Fruit fly (Drosophila melanogaster): ENCODE results near the gene Pdp.
A peak's percentile ranks its signal among the peaks of the same experiment; 100 is the strongest.

Pdp gene

dm6 chrX:7700239-7700793, 34.1 kb downstream of the Pdp start (continued):
- TF ChIP-seq inv (GFP tag; IDR thresholded peaks at IDR 0.05; ENCODE audit: partially characterized antibody) (no peak), CG6272 (GFP tag; IDR thresholded peaks at IDR 0.05) (peak; percentile 89), grn (GFP tag; optimal IDR thresholded peaks at IDR 0.05) (peak; percentile 32), CG12391 (tag; optimal IDR thresholded peaks at IDR 0.05) (peak; percentile 87), CG10321 (GFP tag; IDR thresholded peaks at IDR 0.05) (peak; percentile 76), Hr39 (optimal IDR thresholded peaks at IDR 0.05) (no peak), ranshi (GFP tag; IDR thresholded peaks at IDR 0.05) (peak; percentile 95), lab (GFP tag; optimal IDR thresholded peaks at IDR 0.05) (peak; percentile 95), CHES-1-like (GFP tag; optimal IDR thresholded peaks at IDR 0.05) (peak; percentile 99), CG12942 (GFP tag; optimal IDR thresholded peaks at IDR 0.05) (peak; percentile 90), Gsc (GFP tag; IDR thresholded peaks at IDR 0.05) (peak; percentile 85), CG11560 (tag; IDR thresholded peaks at IDR 0.05) (peak; percentile 81; the same call in 2 of the 3 replicates), toy (GFP tag; IDR thresholded peaks at IDR 0.05) (peak; percentile 84), CG6654 (GFP tag; optimal IDR thresholded peaks at IDR 0.05) (peak; percentile 74), CG7987 (GFP tag; optimal IDR thresholded peaks at IDR 0.05) (peak; percentile 80), sim (GFP tag; IDR thresholded peaks at IDR 0.05) (peak; percentile 79), Meics (GFP tag; optimal IDR thresholded peaks at IDR 0.05) (peak; percentile 88), cas (GFP tag; IDR thresholded peaks at IDR 0.05) (peak; percentile 80), otp (GFP tag; IDR thresholded peaks at IDR 0.05) (peak; percentile 93), CG15073 (GFP tag; optimal IDR thresholded peaks at IDR 0.05) (peak; percentile 73), CG7556 (GFP tag; optimal IDR thresholded peaks at IDR 0.05) (peak; percentile 81), Pdp1 (GFP tag; optimal IDR thresholded peaks at IDR 0.05) (peak; percentile 79 to 83), wor (GFP tag; IDR thresholded peaks at IDR 0.05) (peak; percentile 88), Jarid2 (GFP tag; optimal IDR thresholded peaks at IDR 0.05) (peak; percentile 65), Xbp1 (GFP tag; optimal IDR thresholded peaks at IDR 0.05) (peak; percentile 95), CG6765 (GFP tag; optimal IDR thresholded peaks at IDR 0.05) (peak; percentile 56), nerfin-2 (GFP tag; IDR thresholded peaks at IDR 0.05; ENCODE audit: partially characterized antibody) (no peak), NC2α (GFP tag; optimal IDR thresholded peaks at IDR 0.05) (peak; percentile 80), HmgZ (tag; optimal IDR thresholded peaks at IDR 0.05) (peak; percentile 94), dimm (GFP tag; IDR thresholded peaks at IDR 0.05) (peak; percentile 88), CG4820 (GFP tag; optimal IDR thresholded peaks at IDR 0.05) (peak; percentile 91), Rx (GFP tag; IDR thresholded peaks at IDR 0.05) (peak; percentile 95), chif (GFP tag; optimal IDR thresholded peaks at IDR 0.05) (peak; percentile 89 to 92), CkIIα-i1 (GFP tag; IDR thresholded peaks at IDR 0.05) (peak; percentile 9; the same call in 1 of the 2 replicates), CG7963 (GFP tag; IDR thresholded peaks at IDR 0.05; ENCODE audit: partially characterized antibody) (no peak), CG17802 (tag; optimal IDR thresholded peaks at IDR 0.05) (peak; percentile 72), sug (tag; optimal IDR thresholded peaks at IDR 0.05) (peak; percentile 88), CG7271 (tag; optimal IDR thresholded peaks at IDR 0.05) (no peak), hb (GFP tag; IDR thresholded peaks at IDR 0.05; ENCODE audit: partially characterized antibody) (no peak), org-1 (GFP tag; optimal IDR thresholded peaks at IDR 0.05) (peak; percentile 85), CG2712 (tag; optimal IDR thresholded peaks at IDR 0.05) (peak; percentile 87), tx (GFP tag; optimal IDR thresholded peaks at IDR 0.05) (peak; percentile 87), Usf (GFP tag; optimal IDR thresholded peaks at IDR 0.05) (peak; percentile 82), Bgb (GFP tag; IDR thresholded peaks at IDR 0.05; ENCODE audit: partially characterized antibody) (no peak), CG16863 (GFP tag; optimal IDR thresholded peaks at IDR 0.05) (peak; percentile 90), gcm2 (GFP tag; optimal IDR thresholded peaks at IDR 0.05) (peak; percentile 82), Kr (GFP tag; optimal IDR thresholded peaks at IDR 0.05) (no peak), CG2129 (GFP tag; IDR thresholded peaks at IDR 0.05; ENCODE audit: partially characterized antibody) (no peak), Hey (tag; optimal IDR thresholded peaks at IDR 0.05) (peak; percentile 82), pita (GFP tag; optimal IDR thresholded peaks at IDR 0.05) (no peak)
